Worm (Caenorhabditis elegans) whole organism, late embryonic: ENCODE data around the gene srh-72.
"Not testable (repeated sequence)": the region's sequence is repeated elsewhere in the genome, so short reads cannot be mapped to it uniquely, and the experiment has no call there.

Source experiments
- gmeb-2 ChIP-seq: sonication (generic microtip); optimal IDR thresholded peaks from 2 replicates; lab custom pipeline; 2016; ENCODE audit warnings: missing genetic modification characterization, inconsistent platforms, missing compliant biosample characterization
- pag-3 ChIP-seq: sonication (generic microtip); optimal IDR thresholded peaks from 2 replicates; lab custom pipeline; 2016; ENCODE audit warnings: missing compliant biosample characterization, missing genetic modification characterization, borderline replicate concordance
- pat-9 ChIP-seq: fragments of 200-800 bp; sonication (Bioruptor generic); optimal IDR thresholded peaks from 2 replicates; lab custom pipeline; 2018; ENCODE audit warnings: mild to moderate bottlenecking, missing genetic modification characterization, moderate library complexity, missing compliant biosample characterization
- pha-4 ChIP-seq: fragments of 150-350 bp; optimal IDR thresholded peaks from 2 replicates; lab custom pipeline; 2018; ENCODE audit warnings: missing biosample characterization, missing genetic modification reagents, missing genetic modification characterization
- pqm-1 ChIP-seq: sonication (generic microtip); optimal IDR thresholded peaks from 2 replicates; lab custom pipeline; 2016; ENCODE audit warnings: missing genetic modification characterization, missing compliant biosample characterization

DNA sequence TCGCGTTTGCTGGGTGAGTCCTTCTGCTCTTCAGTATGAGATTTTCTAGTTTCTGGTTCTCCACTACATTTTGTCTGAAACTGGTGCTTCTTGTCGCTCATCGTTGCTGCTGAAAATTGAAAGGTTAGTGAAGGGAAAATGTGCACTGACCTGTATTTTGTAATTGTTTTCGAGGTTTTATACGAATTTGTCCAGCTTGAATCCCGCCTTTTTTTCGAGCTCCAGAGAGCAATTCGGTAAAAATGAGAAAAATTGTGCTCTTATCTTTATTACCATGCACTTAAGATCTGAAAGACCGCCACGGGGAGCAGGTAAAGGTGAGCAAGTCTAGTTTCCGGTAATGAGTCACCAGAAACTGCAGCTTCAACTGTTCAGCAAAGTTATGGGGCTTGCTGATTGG lies 12.6 kb downstream of the srh-72 start, which contains the start of gene C08E3.15:
- TF ChIP-seq pat-9 (tag; lab: Kevin White, UChicago); gmeb-2; pqm-1 (tag; lab: Kevin White, UChicago); pag-3 (tag; lab: Kevin White, UChicago); pha-4 (tag; lab: Kevin White, UChicago): not testable (repeated sequence)
